Worm (Caenorhabditis elegans): ENCODE data around the gene fbxa-79.

DNA sequence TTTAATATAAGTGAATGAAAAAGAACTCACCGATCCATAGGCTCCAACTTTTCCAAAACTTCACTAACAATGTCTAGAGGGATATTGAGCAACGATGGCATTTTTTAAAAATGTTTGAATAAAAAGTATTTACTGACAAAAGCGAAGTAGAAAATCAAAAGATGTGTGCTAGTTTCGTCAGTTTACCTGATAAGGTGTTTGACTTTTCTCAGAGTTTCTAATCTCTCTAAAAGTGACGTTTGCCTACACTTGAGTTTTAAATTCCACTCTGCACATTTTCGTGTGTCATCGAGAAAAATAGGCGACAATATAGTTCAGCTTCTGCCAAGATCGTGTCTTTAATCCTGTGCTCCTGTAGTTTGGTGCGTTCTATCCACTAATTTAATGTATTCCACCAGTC is 13.5 kb upstream of the fbxa-79 start, which contains the start of gene fbxa-15:
- no peak for TF ChIP-seq ets-7 (tag; optimal IDR thresholded peaks at IDR 0.05)
- no peak for TF ChIP-seq sea-1 (GFP tag; conservative IDR thresholded peaks at IDR 0.05)
- no peak for TF ChIP-seq hmg-4 (GFP tag; optimal IDR thresholded peaks at IDR 0.05)
- TF ChIP-seq ama-1 (optimal IDR thresholded peaks at IDR 0.05): no peak
- TF ChIP-seq hnd-1 (tag; optimal IDR thresholded peaks at IDR 0.05): no peak
- no peak for TF ChIP-seq aly-1 (tag; optimal IDR thresholded peaks at IDR 0.05)
- TF ChIP-seq scrt-1 (GFP tag; IDR thresholded peaks at IDR 0.05): no peak
- TF ChIP-seq B0310.2 (tag; optimal IDR thresholded peaks at IDR 0.05): no peak
- no peak for TF ChIP-seq flt-1 (GFP tag; IDR thresholded peaks at IDR 0.05)
- no peak for TF ChIP-seq tbx-37 (GFP tag; conservative IDR thresholded peaks at IDR 0.05)
- TF ChIP-seq hmbx-1 (tag; optimal IDR thresholded peaks at IDR 0.05): no peak
- TF ChIP-seq tra-4 (tag; optimal IDR thresholded peaks at IDR 0.05): no peak
